Worm (Caenorhabditis elegans) whole organism, L2 larva: ENCODE measurements around the gene fbxb-47.

Experiments
- ama-1 ChIP-seq: fragments of 150-350 bp; optimal IDR thresholded peaks from 2 replicates; lab custom pipeline; 2018; ENCODE audit warnings: inconsistent platforms
- skn-1 ChIP-seq: sonication (generic microtip); optimal IDR thresholded peaks from 2 replicates; lab custom pipeline; 2017; ENCODE audit warnings: missing biosample characterization, missing genetic modification characterization

DNA sequence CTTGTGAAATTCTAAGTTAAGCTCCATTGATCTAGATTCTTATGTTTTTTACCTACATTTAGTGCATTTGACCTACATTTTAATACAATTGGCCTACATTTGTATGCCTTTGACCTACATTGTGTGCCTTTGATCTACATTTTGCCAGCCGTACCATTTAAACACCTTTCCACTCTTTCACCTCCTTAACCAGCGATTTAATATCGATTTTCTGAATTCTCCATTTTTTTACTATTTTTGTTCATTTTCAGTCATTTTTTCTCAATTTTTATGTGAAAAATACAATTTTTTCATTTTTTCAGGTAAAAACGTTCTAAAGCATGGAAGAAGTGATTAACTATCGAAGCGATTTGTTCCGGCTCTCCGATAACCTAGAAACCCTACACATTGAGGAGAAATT lies 9.7 kb upstream of the fbxb-47 start, which contains the start of gene btb-7:
- TF ChIP-seq ama-1 (lab: Kevin White, UChicago): no peak
- TF ChIP-seq skn-1: no peak
